Fruit fly (Drosophila melanogaster) whole organism, adult: ENCODE data around the gene CG15747.
A peak's percentile ranks its signal among the peaks of the same experiment; 100 is the strongest.

Experiments
- CG14711 ChIP-seq: fragments of 200-800 bp; sonication (Bioruptor generic); optimal IDR thresholded peaks from 2 replicates; lab custom pipeline; 2018; ENCODE audit warnings: missing biosample characterization, mild to moderate bottlenecking, missing genetic modification characterization, moderate library complexity
- CG33017 ChIP-seq: fragments of 200-800 bp; sonication (Bioruptor generic); optimal IDR thresholded peaks from 2 replicates; lab custom pipeline; 2018; ENCODE audit warnings: missing biosample characterization, mild to moderate bottlenecking, missing genetic modification characterization, moderate library complexity
- CG7045 ChIP-seq: fragments of 200-800 bp; sonication (Bioruptor generic); optimal IDR thresholded peaks from 2 replicates; lab custom pipeline; 2017; ENCODE audit warnings: missing biosample characterization, mild to moderate bottlenecking, missing genetic modification characterization
- CG7101 ChIP-seq: fragments of 200-800 bp; sonication (Bioruptor generic); optimal IDR thresholded peaks from 2 replicates; lab custom pipeline; 2018; ENCODE audit warnings: missing biosample characterization, mild to moderate bottlenecking, missing genetic modification characterization, moderate library complexity
- Clk ChIP-seq: fragments of 200-800 bp; sonication (Bioruptor generic); optimal IDR thresholded peaks from 2 replicates; lab custom pipeline; 2017; ENCODE audit warnings: missing biosample characterization, missing genetic modification characterization
- Crg-1 ChIP-seq: fragments of 200-800 bp; sonication (Bioruptor generic); optimal IDR thresholded peaks from 2 replicates; lab custom pipeline; 2016; ENCODE audit warnings: missing biosample characterization, missing genetic modification characterization
- Hr96 ChIP-seq: fragments of 200-800 bp; sonication (Bioruptor generic); optimal IDR thresholded peaks from 2 replicates; lab custom pipeline; 2016; ENCODE audit warnings: missing biosample characterization, missing genetic modification characterization
- bab1 ChIP-seq: fragments of 200-800 bp; sonication (Bioruptor generic); optimal IDR thresholded peaks from 3 replicates; lab custom pipeline; 2019; ENCODE audit warnings: missing biosample characterization, mild to moderate bottlenecking, missing genetic modification characterization, moderate library complexity
- cnc ChIP-seq, 2 experiments: fragments of >200 bp; optimal IDR thresholded peaks; 2 replicates each; lab custom pipeline; 2017
- kay ChIP-seq: fragments of 200-800 bp; sonication (Bioruptor generic); peaks from one replicate; lab custom pipeline; 2016; ENCODE audit warnings: missing biosample characterization, missing genetic modification characterization, borderline replicate concordance
- ovo ChIP-seq: fragments of 200-800 bp; sonication (Bioruptor generic); optimal IDR thresholded peaks from 2 replicates; lab custom pipeline; 2016; ENCODE audit warnings: missing biosample characterization, missing genetic modification characterization

DNA sequence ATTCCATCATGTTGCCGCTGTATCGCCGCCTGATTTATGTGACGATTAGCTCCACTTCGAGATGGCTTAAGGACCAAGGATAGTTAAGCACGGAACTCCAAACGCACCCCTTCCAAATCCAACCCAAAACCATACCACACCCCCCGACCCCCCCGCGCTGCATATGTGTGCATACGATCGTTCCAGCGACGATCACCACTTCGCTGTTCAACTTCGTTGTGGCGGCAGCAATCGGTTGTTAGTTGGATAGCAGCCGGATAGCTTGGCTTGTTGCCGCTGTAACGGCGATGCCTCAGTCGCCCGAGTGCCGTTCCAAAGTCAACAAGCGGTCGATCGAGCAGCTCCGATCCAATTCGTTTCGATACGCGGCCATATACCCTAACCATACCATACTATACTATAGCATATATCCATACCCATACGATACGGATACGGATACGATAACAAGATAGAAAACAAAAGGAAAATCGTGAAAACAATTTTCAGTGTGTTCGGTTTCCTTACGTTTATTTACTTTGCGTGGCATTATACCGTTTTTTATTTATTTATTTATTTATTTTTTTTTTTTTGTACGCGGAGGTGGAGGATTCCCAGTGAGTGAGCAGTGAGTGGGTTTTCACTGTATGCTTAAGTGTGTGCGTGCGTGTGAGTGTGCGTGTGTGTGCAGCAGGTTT, 23.2 kb upstream of the CG15747 start:
- TF ChIP-seq Crg-1 (GFP tag; lab: Kevin White, UChicago), result no peak
- no peak for TF ChIP-seq CG14711 (tag; lab: Kevin White, UChicago)
- TF ChIP-seq Clk (GFP tag; lab: Kevin White, UChicago), result no peak
- TF ChIP-seq CG7101, result no peak
- TF ChIP-seq kay (GFP tag; lab: Kevin White, UChicago), result no peak
- no peak for TF ChIP-seq CG33017 (tag; lab: Kevin White, UChicago)
- TF ChIP-seq Hr96 (GFP tag; lab: Kevin White, UChicago), result no peak
- peak; percentile 48 for TF ChIP-seq ovo (GFP tag; lab: Kevin White, UChicago)
- no peak for TF ChIP-seq cnc (optimal IDR thresholded peaks at IDR 0.05; lab: Kevin White, UChicago)
- no peak for TF ChIP-seq bab1 (GFP tag; lab: Kevin White, UChicago)
- no peak for TF ChIP-seq CG7045
